Worm (Caenorhabditis elegans) whole organism, L2 larva: Measurements from ENCODE around the gene rga-8.

Experiments used
- aly-2 ChIP-seq: fragments of 150-350 bp; optimal IDR thresholded peaks from 2 replicates; lab custom pipeline; 2014; ENCODE audit warnings: missing biosample characterization, missing genetic modification characterization
- ama-1 ChIP-seq: fragments of 150-350 bp; optimal IDR thresholded peaks from 2 replicates; lab custom pipeline; 2018; ENCODE audit warnings: inconsistent platforms
- blmp-1 ChIP-seq: sonication (generic microtip); optimal IDR thresholded peaks from 2 replicates; lab custom pipeline; 2017; ENCODE audit warnings: missing genetic modification characterization, mild to moderate bottlenecking, missing compliant biosample characterization, antibody characterized with exemption, moderate library complexity; ENCODE audit not compliant: insufficient read depth
- ceh-82 ChIP-seq: fragments of 150-350 bp; optimal IDR thresholded peaks from 2 replicates; lab custom pipeline; 2014; ENCODE audit warnings: missing biosample characterization, missing genetic modification characterization
- dmd-4 ChIP-seq: sonication (generic microtip); optimal IDR thresholded peaks from 2 replicates; lab custom pipeline; 2017; ENCODE audit warnings: missing biosample characterization, missing genetic modification characterization
- gmeb-1 ChIP-seq: fragments of 150-350 bp; optimal IDR thresholded peaks from 2 replicates; lab custom pipeline; 2014; ENCODE audit warnings: missing biosample characterization, missing genetic modification characterization
- lin-13 ChIP-seq: fragments of 150-350 bp; optimal IDR thresholded peaks from 2 replicates; lab custom pipeline; 2014; ENCODE audit warnings: missing biosample characterization, missing genetic modification reagents, missing genetic modification characterization
- lin-39 ChIP-seq: fragments of 150-350 bp; optimal IDR thresholded peaks from 2 replicates; lab custom pipeline; 2014; ENCODE audit warnings: missing biosample characterization, missing genetic modification reagents, missing genetic modification characterization
- mdl-1 ChIP-seq, 2 experiments: fragments of 150-350 bp in 1 of 2; sonication (generic microtip) in 1 of 2; optimal IDR thresholded peaks; 2 replicates each; lab custom pipeline; 2017; ENCODE audit warnings: missing biosample characterization in 2 of 2, missing genetic modification characterization in 2 of 2
- nhr-12 ChIP-seq: fragments of 150-350 bp; optimal IDR thresholded peaks from 2 replicates; lab custom pipeline; 2014; ENCODE audit warnings: missing biosample characterization, missing genetic modification characterization
- nhr-129 ChIP-seq: fragments of 150-350 bp; optimal IDR thresholded peaks from 2 replicates; lab custom pipeline; 2014; ENCODE audit warnings: missing biosample characterization, missing genetic modification characterization
- nhr-237 ChIP-seq: fragments of 150-350 bp; optimal IDR thresholded peaks from 2 replicates; lab custom pipeline; 2014; ENCODE audit warnings: missing biosample characterization, missing genetic modification characterization
- unc-62 ChIP-seq: fragments of 150-350 bp; optimal IDR thresholded peaks from 2 replicates; lab custom pipeline; 2014; ENCODE audit warnings: missing biosample characterization, missing genetic modification reagents, missing genetic modification characterization

DNA sequence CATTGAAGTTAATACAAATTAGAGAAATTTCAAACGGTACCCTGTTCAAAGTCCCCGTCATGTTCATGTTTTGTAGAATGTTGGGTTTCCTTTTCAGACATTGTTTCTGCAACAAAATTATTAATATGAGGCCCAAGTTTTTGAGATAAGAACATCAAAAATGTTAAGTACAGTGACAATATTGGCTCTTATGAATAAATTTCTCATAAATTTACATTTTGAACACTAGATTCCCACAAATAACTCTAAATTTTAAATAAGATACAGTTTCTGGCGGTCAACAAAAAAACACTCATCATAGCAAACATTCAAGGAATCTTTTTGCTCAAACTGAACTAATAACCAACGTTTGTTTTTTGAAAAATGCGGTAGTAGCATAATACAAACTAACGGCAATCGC is 53.3 kb downstream of the rga-8 start, which contains the start of gene H28G03.3:
- TF ChIP-seq aly-2 (no peak), nhr-129 (no peak), mdl-1 (tag; optimal IDR thresholded peaks at IDR 0.05; lab: Kevin White, UChicago) (no peak), nhr-237 (no peak), lin-39 (no peak), unc-62 (GFP tag; lab: Kevin White, UChicago) (no peak), dmd-4 (tag; lab: Kevin White, UChicago) (no peak), blmp-1 (no peak), lin-13 (GFP tag; lab: Kevin White, UChicago) (no peak), ama-1 (lab: Kevin White, UChicago) (no peak), nhr-12 (no peak), gmeb-1 (tag; lab: Kevin White, UChicago) (no peak), ceh-82 (tag; lab: Kevin White, UChicago) (no peak)
